Fruit fly (Drosophila melanogaster): ENCODE results near the gene CG10163.

Gene CG10163

DNA sequence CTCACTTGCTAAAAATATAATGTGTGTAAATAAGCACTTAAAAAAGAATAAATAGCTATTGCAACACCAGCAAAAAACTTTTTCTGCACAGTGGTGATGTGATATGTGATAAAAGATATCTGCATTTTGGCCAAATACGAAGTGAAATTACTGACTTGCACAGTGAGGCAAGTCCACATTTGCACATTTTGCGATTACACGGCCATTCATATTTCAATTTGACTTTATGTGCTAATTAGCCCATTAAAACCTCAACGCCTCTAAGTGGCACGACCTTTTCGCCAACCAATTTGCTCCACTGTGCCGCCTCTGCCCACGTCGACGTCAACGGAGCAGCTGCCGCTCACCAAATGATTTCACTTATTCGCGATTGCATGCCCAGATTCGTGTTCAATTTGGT is 38.4 kb downstream of the CG10163 start, which contains the start of gene CG33946 (continued):
- TF ChIP-seq pros (GFP tag; optimal IDR thresholded peaks at IDR 0.05) (no peak), slp2 (GFP tag; optimal IDR thresholded peaks at IDR 0.05) (no peak), vvl (GFP tag; IDR thresholded peaks at IDR 0.05) (no peak), CG4404 (GFP tag; IDR thresholded peaks at IDR 0.05) (peak; percentile 54), crc (GFP tag; optimal IDR thresholded peaks at IDR 0.05) (no peak), ci (GFP tag; IDR thresholded peaks at IDR 0.05) (0 out of 3 replicates have a peak, but pooled peaks have one; percentile 56), CG6683 (GFP tag; optimal IDR thresholded peaks at IDR 0.05) (no peak), Optix (GFP tag; IDR thresholded peaks at IDR 0.05) (peak; percentile 57; the same call in 1 of the 3 replicates), CG18262 (tag; optimal IDR thresholded peaks at IDR 0.05) (peak; percentile 10), HLH3B (GFP tag; IDR thresholded peaks at IDR 0.05) (0 out of 2 replicates have a peak, but pooled peaks have one; percentile 42), ind (GFP tag; optimal IDR thresholded peaks at IDR 0.05) (peak; percentile 2), CG2199 (GFP tag; IDR thresholded peaks at IDR 0.05) (no peak), peb (GFP tag; IDR thresholded peaks at IDR 0.05) (0 out of 2 replicates have a peak, but pooled peaks have one; percentile 8), Drgx (GFP tag; IDR thresholded peaks at IDR 0.05) (peak; percentile 81), CG18011 (GFP tag; optimal IDR thresholded peaks at IDR 0.05) (no peak), CG17829 (tag; optimal IDR thresholded peaks at IDR 0.05) (no peak), Aef1 (GFP tag; IDR thresholded peaks at IDR 0.05) (0 out of 3 replicates have a peak, but pooled peaks have one; percentile 23), CG16779 (GFP tag; IDR thresholded peaks at IDR 0.05) (no peak), HHEX (GFP tag; optimal IDR thresholded peaks at IDR 0.05) (no peak), wor (GFP tag; IDR thresholded peaks at IDR 0.05) (no peak), H2.0 (GFP tag; IDR thresholded peaks at IDR 0.05) (peak; percentile 36; the same call in 1 of the 2 replicates), CG30431 (GFP tag; optimal IDR thresholded peaks at IDR 0.05) (peak; percentile 35), Sin3A (optimal IDR thresholded peaks at IDR 0.05) (no peak), gro (GFP tag; optimal IDR thresholded peaks at IDR 0.05) (no peak), Blimp-1 (GFP tag; optimal IDR thresholded peaks at IDR 0.05) (peak; percentile 12), CG2712 (tag; optimal IDR thresholded peaks at IDR 0.05) (peak; percentile 23), esg (GFP tag; conservative IDR thresholded peaks at IDR 0.05) (peak; percentile 54), CG11456 (GFP tag; IDR thresholded peaks at IDR 0.05) (peak; percentile 61; the same call in 1 of the 3 replicates), CG10431 (GFP tag; optimal IDR thresholded peaks at IDR 0.05) (no peak), CG14667 (GFP tag; IDR thresholded peaks at IDR 0.05) (0 out of 2 replicates have a peak, but pooled peaks have one; percentile 5), CG9437 (GFP tag; optimal IDR thresholded peaks at IDR 0.05) (no peak), Jarid2 (GFP tag; optimal IDR thresholded peaks at IDR 0.05) (no peak), CG2120 (GFP tag; optimal IDR thresholded peaks at IDR 0.05) (no peak), ase (GFP tag; IDR thresholded peaks at IDR 0.05) (no peak), Atf6 (GFP tag; IDR thresholded peaks at IDR 0.05) (no peak), CG31388 (GFP tag; optimal IDR thresholded peaks at IDR 0.05) (no peak)

DNA sequence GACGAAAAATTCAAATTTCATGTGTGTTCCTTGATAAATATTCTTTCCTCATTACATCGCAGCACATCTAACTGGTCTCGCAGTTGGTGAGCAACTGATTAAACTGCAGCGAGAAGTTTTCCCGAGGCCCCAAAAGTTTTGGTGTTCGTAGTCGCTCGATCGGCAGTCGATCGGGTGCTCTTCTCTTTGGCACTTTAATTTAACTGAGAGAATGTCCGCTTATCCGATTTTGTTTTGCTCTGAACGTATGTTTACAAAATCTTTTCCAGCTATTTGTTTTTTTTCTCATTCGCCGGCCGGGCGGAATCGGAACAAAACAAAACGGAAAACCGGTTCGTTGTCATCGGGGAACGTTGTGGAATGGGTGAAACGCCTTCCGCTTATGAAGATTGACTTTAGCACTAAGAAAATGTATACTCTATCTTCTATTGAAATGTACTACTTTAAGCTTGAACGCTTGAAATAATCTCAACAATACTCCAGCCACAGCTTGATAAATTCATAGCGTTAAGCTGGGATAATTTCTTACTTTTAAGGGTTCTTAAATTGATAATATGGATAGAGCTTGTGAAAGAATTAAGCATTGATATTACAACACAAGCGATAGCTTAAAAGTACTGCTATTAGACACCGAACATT is 39.9 kb downstream of the CG10163 start:
- TF ChIP-seq gcm2 (GFP tag; optimal IDR thresholded peaks at IDR 0.05) (no peak), danr (GFP tag; IDR thresholded peaks at IDR 0.05) (no peak), CG6854 (GFP tag; optimal IDR thresholded peaks at IDR 0.05) (no peak), CG8765 (GFP tag; IDR thresholded peaks at IDR 0.05) (no peak), kni (GFP tag; optimal IDR thresholded peaks at IDR 0.05) (peak; percentile 40), oc (tag; optimal IDR thresholded peaks at IDR 0.05) (peak; percentile 29), HLH3B (GFP tag; IDR thresholded peaks at IDR 0.05) (no peak), CG7786 (GFP tag; optimal IDR thresholded peaks at IDR 0.05) (no peak), CG17385 (GFP tag; optimal IDR thresholded peaks at IDR 0.05) (peak; percentile 47), jumu (GFP tag; optimal IDR thresholded peaks at IDR 0.05) (no peak), Poxn (GFP tag; IDR thresholded peaks at IDR 0.05) (no peak), CG6272 (GFP tag; IDR thresholded peaks at IDR 0.05) (no peak), CG10274 (GFP tag; optimal IDR thresholded peaks at IDR 0.05) (no peak), Hr39 (optimal IDR thresholded peaks at IDR 0.05) (no peak), cas (GFP tag; IDR thresholded peaks at IDR 0.05) (no peak), CG17568 (GFP tag; optimal IDR thresholded peaks at IDR 0.05) (peak; percentile 58), h (optimal IDR thresholded peaks at IDR 0.05) (no peak), Dll (GFP tag; IDR thresholded peaks at IDR 0.05; ENCODE audit: partially characterized antibody) (peak; percentile 57; the same call in 2 of the 4 replicates), bbx (GFP tag; IDR thresholded peaks at IDR 0.05; ENCODE audit: partially characterized antibody) (peak; percentile 11; the same call in 1 of the 2 replicates)
